Fruit fly (Drosophila melanogaster) whole organism, embryonic: ENCODE data around the gene CG9044.
A peak's percentile ranks its signal among the peaks of the same experiment; 100 is the strongest.

Experiments used
- Atf6 ChIP-seq: fragments of 200-800 bp; sonication (Bioruptor generic); IDR thresholded peaks from 2 replicates; pipeline ENCODE4 v1.3.6; 2022; ENCODE audit warnings: missing biosample characterization, missing genetic modification characterization
- CG11723 ChIP-seq: fragments of 200-800 bp; sonication (Bioruptor generic); optimal IDR thresholded peaks from 2 replicates; lab custom pipeline; 2017; ENCODE audit warnings: missing biosample characterization, mild to moderate bottlenecking, missing genetic modification characterization
- CG13123 ChIP-seq: fragments of 200-800 bp; sonication (Bioruptor generic); optimal IDR thresholded peaks from 2 replicates; lab custom pipeline; 2016; ENCODE audit warnings: missing biosample characterization, missing genetic modification characterization
- CG13775 ChIP-seq: fragments of 200-800 bp; sonication (Bioruptor generic); optimal IDR thresholded peaks from 3 replicates; lab custom pipeline; 2017; ENCODE audit warnings: missing biosample characterization, mild to moderate bottlenecking, missing genetic modification characterization
- CG14441 ChIP-seq: fragments of 200-800 bp; sonication (Bioruptor generic); IDR thresholded peaks from 2 replicates; pipeline ENCODE4 v1.3.6; 2022; ENCODE audit warnings: missing biosample characterization, missing genetic modification characterization
- CG1529 ChIP-seq: fragments of 200-800 bp; sonication (Bioruptor generic); optimal IDR thresholded peaks from 3 replicates; lab custom pipeline; 2018; ENCODE audit warnings: missing biosample characterization, missing genetic modification characterization
- CG1603 ChIP-seq: fragments of 200-800 bp; sonication (Bioruptor generic); optimal IDR thresholded peaks from 2 replicates; lab custom pipeline; 2019; ENCODE audit warnings: missing biosample characterization, mild to moderate bottlenecking, missing genetic modification characterization, moderate library complexity
- CG17802 ChIP-seq: fragments of 200-800 bp; sonication (Bioruptor generic); optimal IDR thresholded peaks from 2 replicates; lab custom pipeline; 2018; ENCODE audit warnings: missing biosample characterization, mild to moderate bottlenecking, missing genetic modification characterization, moderate library complexity
- CG18011 ChIP-seq: fragments of 200-800 bp; sonication (Bioruptor generic); optimal IDR thresholded peaks from 2 replicates; lab custom pipeline; 2017; ENCODE audit warnings: missing biosample characterization, missing genetic modification characterization, mild to moderate bottlenecking, moderate library complexity, missing genotype
- CG18619 ChIP-seq: fragments of 200-800 bp; sonication (Bioruptor generic); optimal IDR thresholded peaks from 3 replicates; lab custom pipeline; 2017; ENCODE audit warnings: missing biosample characterization, mild to moderate bottlenecking, missing genetic modification characterization
- CG18764 ChIP-seq: fragments of 200-800 bp; sonication (Bioruptor generic); optimal IDR thresholded peaks from 3 replicates; lab custom pipeline; 2016; ENCODE audit warnings: missing biosample characterization, missing genetic modification characterization
- CG2120 ChIP-seq: fragments of 200-800 bp; sonication (Bioruptor generic); optimal IDR thresholded peaks from 3 replicates; lab custom pipeline; 2016; ENCODE audit warnings: missing biosample characterization, missing genetic modification characterization
- CG31365 ChIP-seq: fragments of 200-800 bp; sonication (Bioruptor generic); optimal IDR thresholded peaks from 2 replicates; lab custom pipeline; 2018; ENCODE audit warnings: missing biosample characterization, mild to moderate bottlenecking, missing genetic modification characterization
- CG34376 ChIP-seq: fragments of 200-800 bp; sonication (Bioruptor generic); optimal IDR thresholded peaks from 2 replicates; lab custom pipeline; 2018; ENCODE audit warnings: missing biosample characterization, mild to moderate bottlenecking, missing genetic modification characterization
- CG3838 ChIP-seq: fragments of 200-800 bp; sonication (Bioruptor generic); optimal IDR thresholded peaks from 3 replicates; lab custom pipeline; 2016; ENCODE audit warnings: missing biosample characterization, missing genetic modification characterization
- CG7839 ChIP-seq: fragments of 200-800 bp; sonication (Bioruptor generic); optimal IDR thresholded peaks from 3 replicates; lab custom pipeline; 2018; ENCODE audit warnings: missing biosample characterization, mild to moderate bottlenecking, missing genetic modification characterization, moderate library complexity
- CG8089 ChIP-seq: fragments of 200-800 bp; sonication (Bioruptor generic); optimal IDR thresholded peaks from 3 replicates; lab custom pipeline; 2016; ENCODE audit warnings: missing biosample characterization, missing genetic modification characterization
- CG8290 ChIP-seq, 3 experiments: fragments of 200-800 bp; sonication (Bioruptor generic); optimal IDR thresholded peaks; 2 replicates each; lab custom pipeline; 2016 to 2019; ENCODE audit warnings: missing biosample characterization in 3 of 3, missing genetic modification characterization in 3 of 3, mild to moderate bottlenecking in 2 of 3, moderate library complexity in 1 of 3
- CG9932 ChIP-seq: fragments of 200-800 bp; sonication (Bioruptor generic); IDR thresholded peaks from 2 replicates; pipeline ENCODE4 v1.3.6; 2022; ENCODE audit warnings: missing biosample characterization, missing genetic modification characterization
- Chrac-16 ChIP-seq: fragments of 200-800 bp; sonication (Bioruptor generic); optimal IDR thresholded peaks from 3 replicates; lab custom pipeline; 2016; ENCODE audit warnings: missing biosample characterization, missing genetic modification characterization
- Dfd ChIP-seq, 2 experiments: fragments of >200 bp; optimal IDR thresholded peaks; 2 replicates each; lab custom pipeline; 2017; ENCODE audit warnings: missing biosample characterization in 2 of 2, missing genetic modification characterization in 2 of 2
- Dip3 ChIP-seq: fragments of 200-800 bp; sonication (Bioruptor generic); optimal IDR thresholded peaks from 3 replicates; lab custom pipeline; 2016; ENCODE audit warnings: missing biosample characterization, missing genetic modification characterization
- Gug ChIP-seq: fragments of 200-800 bp; sonication (Bioruptor generic); IDR thresholded peaks from 4 replicates; pipeline ENCODE4 v1.3.6; 2022; ENCODE audit warnings: missing biosample characterization, missing genetic modification characterization
- Med ChIP-seq: fragments of 200-800 bp; sonication (Bioruptor generic); peaks from one replicate; lab custom pipeline; 2016; ENCODE audit warnings: missing biosample characterization, missing genetic modification characterization, mild to moderate bottlenecking, inconsistent platforms, moderate library complexity
- Pdp1 ChIP-seq, 2 experiments: fragments of 200-800 bp; sonication (Bioruptor generic); optimal IDR thresholded peaks; 3 replicates each; lab custom pipeline; 2016; ENCODE audit warnings: missing biosample characterization in 2 of 2, missing genetic modification characterization in 2 of 2, mild to moderate bottlenecking in 1 of 2, moderate library complexity in 1 of 2
- Ravus ChIP-seq: fragments of 200-800 bp; sonication (Bioruptor generic); IDR thresholded peaks from 2 replicates; pipeline ENCODE4 v1.3.6; 2022; ENCODE audit warnings: missing biosample characterization, missing genetic modification characterization
- Vsx1 ChIP-seq: fragments of 200-800 bp; sonication (Bioruptor generic); optimal IDR thresholded peaks from 2 replicates; lab custom pipeline; 2017; ENCODE audit warnings: missing biosample characterization, mild to moderate bottlenecking, missing genetic modification characterization, missing genetic modification reagents
- Xbp1 ChIP-seq: fragments of 200-800 bp; sonication (Bioruptor generic); optimal IDR thresholded peaks from 3 replicates; lab custom pipeline; 2016; ENCODE audit warnings: missing biosample characterization, mild to moderate bottlenecking, missing genetic modification characterization
- bigmax ChIP-seq: fragments of 200-800 bp; sonication (Bioruptor generic); optimal IDR thresholded peaks from 2 replicates; lab custom pipeline; 2018; ENCODE audit warnings: missing biosample characterization, mild to moderate bottlenecking, missing genetic modification characterization
- bsh ChIP-seq, 2 experiments: fragments of 200-800 bp; sonication (Bioruptor generic); optimal IDR thresholded peaks; 2 replicates each; lab custom pipeline; 2017 to 2018; ENCODE audit warnings: mild to moderate bottlenecking in 2 of 2, missing biosample characterization in 2 of 2, missing genetic modification characterization in 2 of 2, moderate library complexity in 1 of 2
- cg ChIP-seq: fragments of 200-800 bp; sonication (Bioruptor generic); optimal IDR thresholded peaks from 3 replicates; lab custom pipeline; 2019; ENCODE audit warnings: missing biosample characterization, mild to moderate bottlenecking, missing genetic modification characterization, moderate library complexity
- chinmo ChIP-seq: fragments of 200-800 bp; sonication (Bioruptor generic); IDR thresholded peaks from 4 replicates; pipeline ENCODE4 v1.3.6; 2022; ENCODE audit warnings: missing biosample characterization, missing genetic modification characterization; ENCODE audit not compliant: partially characterized antibody
- crol ChIP-seq: fragments of 200-800 bp; sonication (Bioruptor generic); IDR thresholded peaks from 2 replicates; pipeline ENCODE4 v1.3.6; 2022; ENCODE audit warnings: missing biosample characterization, missing genetic modification characterization
- dpn ChIP-seq, 2 experiments: fragments of 200-800 bp; sonication (Bioruptor generic); optimal IDR thresholded peaks; 3 replicates each; lab custom pipeline; 2016; ENCODE audit warnings: missing biosample characterization in 2 of 2, missing genetic modification characterization in 2 of 2
- exex ChIP-seq: fragments of 200-800 bp; sonication (Bioruptor generic); optimal IDR thresholded peaks from 4 replicates; lab custom pipeline; 2018; ENCODE audit warnings: missing biosample characterization, mild to moderate bottlenecking, missing genetic modification characterization, moderate library complexity
- gsb-n ChIP-seq: fragments of 200-800 bp; sonication (Bioruptor generic); optimal IDR thresholded peaks from 3 replicates; lab custom pipeline; 2018; ENCODE audit warnings: missing biosample characterization, mild to moderate bottlenecking, missing genetic modification characterization
- hb ChIP-seq: fragments of 200-800 bp; sonication (Bioruptor generic); IDR thresholded peaks from 3 replicates; pipeline ENCODE4 v1.3.6; 2022; ENCODE audit warnings: missing biosample characterization, missing genetic modification characterization; ENCODE audit not compliant: partially characterized antibody
- hbn ChIP-seq: fragments of 200-800 bp; sonication (Bioruptor generic); IDR thresholded peaks from 2 replicates; pipeline ENCODE4 v1.3.6; 2022; ENCODE audit warnings: missing biosample characterization, missing genetic modification characterization; ENCODE audit not compliant: partially characterized antibody
- hth ChIP-seq: fragments of >200 bp; optimal IDR thresholded peaks from 2 replicates; lab custom pipeline; 2017; ENCODE audit warnings: inconsistent platforms
- klu ChIP-seq: fragments of 200-800 bp; sonication (Bioruptor generic); IDR thresholded peaks from 2 replicates; pipeline ENCODE4 v1.3.6; 2022; ENCODE audit warnings: missing biosample characterization, missing genetic modification characterization
- lov ChIP-seq, 2 experiments: fragments of 200-800 bp in 1 of 2; fragments of >200 bp in 1 of 2; sonication (Bioruptor generic) in 1 of 2; IDR thresholded peaks in 1 of 2; optimal IDR thresholded peaks in 1 of 2; 2 replicates in 1 of 2; 3 replicates in 1 of 2; pipeline versions ENCODE4 v1.3.6 to Lab custom; 2017 to 2022; ENCODE audit warnings: missing biosample characterization in 1 of 2, missing genetic modification characterization in 1 of 2
- mirr ChIP-seq: fragments of 200-800 bp; sonication (Bioruptor generic); optimal IDR thresholded peaks from 3 replicates; lab custom pipeline; 2018; ENCODE audit warnings: missing biosample characterization, mild to moderate bottlenecking, missing genetic modification characterization
- nau ChIP-seq: fragments of 200-800 bp; sonication (Bioruptor generic); optimal IDR thresholded peaks from 3 replicates; lab custom pipeline; 2017; ENCODE audit warnings: missing biosample characterization, mild to moderate bottlenecking, missing genetic modification characterization, missing genetic modification reagents
- salm ChIP-seq: fragments of 200-800 bp; sonication (Bioruptor generic); optimal IDR thresholded peaks from 2 replicates; lab custom pipeline; 2018; ENCODE audit warnings: missing biosample characterization, mild to moderate bottlenecking, missing genetic modification characterization
- seq ChIP-seq: fragments of 200-800 bp; sonication (Bioruptor generic); IDR thresholded peaks from 2 replicates; pipeline ENCODE4 v1.3.6; 2022; ENCODE audit warnings: missing biosample characterization, missing genetic modification characterization
- so ChIP-seq: fragments of 200-800 bp; sonication (Bioruptor generic); IDR thresholded peaks from 3 replicates; pipeline ENCODE4 v1.3.6; 2022; ENCODE audit warnings: missing biosample characterization, missing genetic modification characterization
- tna ChIP-seq: fragments of 200-800 bp; sonication (Bioruptor generic); IDR thresholded peaks from 2 replicates; pipeline ENCODE4 v1.3.6; 2022; ENCODE audit warnings: missing biosample characterization, missing genetic modification characterization; ENCODE audit not compliant: partially characterized antibody
- unc-4 ChIP-seq: fragments of 200-800 bp; sonication (Bioruptor generic); IDR thresholded peaks from 2 replicates; pipeline ENCODE4 v1.3.6; 2022; ENCODE audit warnings: missing biosample characterization, missing genetic modification characterization; ENCODE audit not compliant: partially characterized antibody
- z ChIP-seq: fragments of 200-800 bp; sonication (Bioruptor generic); IDR thresholded peaks from 3 replicates; pipeline ENCODE4 v1.3.6; 2022; ENCODE audit warnings: missing biosample characterization, missing genetic modification characterization
- zen2 ChIP-seq: fragments of 200-800 bp; sonication (Bioruptor generic); IDR thresholded peaks from 3 replicates; pipeline ENCODE4 v1.3.6; 2022; ENCODE audit warnings: missing biosample characterization, missing genetic modification characterization; ENCODE audit not compliant: partially characterized antibody

CG9044 gene

dm6 chr2L:5986094-5986493, 36.8 kb downstream of the CG9044 start, which contains the start of gene ifc (continued):
- TF ChIP-seq Vsx1 (GFP tag; lab: Kevin White, UChicago) (no peak), hb (GFP tag; lab: Robert Waterston, UW) (no peak), Atf6 (GFP tag; lab: Robert Waterston, UW) (no peak), tna (GFP tag; lab: Robert Waterston, UW) (no peak), salm (tag; lab: Kevin White, UChicago) (no peak), CG14441 (GFP tag; lab: Robert Waterston, UW) (no peak), Ravus (GFP tag; lab: Robert Waterston, UW) (no peak), crol (no peak), bigmax (peak; percentile 40), CG13775 (peak; percentile 59), lov (optimal IDR thresholded peaks at IDR 0.05; lab: Kevin White, UChicago) (no peak), lov (GFP tag; IDR thresholded peaks at IDR 0.05; lab: Robert Waterston, UW) (no peak), CG3838 (GFP tag; lab: Kevin White, UChicago) (no peak), Dip3 (peak; percentile 51), Gug (GFP tag; lab: Robert Waterston, UW) (peak; percentile 51; the same call in 3 of the 4 replicates), hth (no peak), CG17802 (tag; lab: Kevin White, UChicago) (peak; percentile 95), CG9932 (GFP tag; lab: Robert Waterston, UW) (no peak), hbn (GFP tag; lab: Robert Waterston, UW) (no peak), CG11723 (GFP tag; lab: Kevin White, UChicago) (peak; percentile 7), CG18764 (GFP tag; lab: Kevin White, UChicago) (peak; percentile 40), exex (tag; lab: Kevin White, UChicago) (peak; percentile 36)

- TF ChIP-seq Pdp1 (GFP tag; optimal IDR thresholded peaks at IDR 0.05; lab: Kevin White, UChicago): peak in 1 of 2 experiments; percentile 47
- TF ChIP-seq CG1529 (GFP tag; lab: Kevin White, UChicago): peak; percentile 86
- TF ChIP-seq gsb-n (tag; lab: Kevin White, UChicago): peak; percentile 72
- no peak for TF ChIP-seq unc-4 (GFP tag; lab: Robert Waterston, UW)
- peak; percentile 51 for TF ChIP-seq Med (GFP tag; lab: Kevin White, UChicago)
- no peak for TF ChIP-seq Xbp1 (GFP tag; lab: Kevin White, UChicago)
- no peak for TF ChIP-seq bsh (GFP tag; optimal IDR thresholded peaks at IDR 0.05; lab: Kevin White, UChicago)
- TF ChIP-seq cg (GFP tag; lab: Kevin White, UChicago): peak; percentile 21
- no peak for TF ChIP-seq nau (GFP tag; lab: Kevin White, UChicago)
- TF ChIP-seq z: no peak
- no peak for TF ChIP-seq so (GFP tag; lab: Robert Waterston, UW)
- no peak for TF ChIP-seq klu (GFP tag; lab: Robert Waterston, UW)
- peak; percentile 32 for TF ChIP-seq CG18011
- no peak for TF ChIP-seq CG8089
- no peak for TF ChIP-seq chinmo (GFP tag; lab: Robert Waterston, UW)
- no peak for TF ChIP-seq CG13123 (GFP tag; lab: Kevin White, UChicago)
- TF ChIP-seq Chrac-16 (GFP tag; lab: Kevin White, UChicago): no peak
- no peak for TF ChIP-seq CG18619
- no peak for TF ChIP-seq CG7839
- TF ChIP-seq mirr (GFP tag; lab: Kevin White, UChicago): peak; percentile 31
- TF ChIP-seq CG34376 (GFP tag; lab: Kevin White, UChicago): peak; percentile 75
- TF ChIP-seq dpn (GFP tag; optimal IDR thresholded peaks at IDR 0.05; lab: Kevin White, UChicago): no peak
- no peak for TF ChIP-seq zen2
- no peak for TF ChIP-seq CG8290 (GFP tag; optimal IDR thresholded peaks at IDR 0.05; lab: Kevin White, UChicago)
- TF ChIP-seq CG8290 (tag; optimal IDR thresholded peaks at IDR 0.05; lab: Kevin White, UChicago): no peak
- no peak for TF ChIP-seq CG1603
- TF ChIP-seq CG31365 (tag; lab: Kevin White, UChicago): no peak
- no peak for TF ChIP-seq Dfd (GFP tag; optimal IDR thresholded peaks at IDR 0.05; lab: Kevin White, UChicago)
- no peak for TF ChIP-seq seq (GFP tag; lab: Robert Waterston, UW)
- TF ChIP-seq CG2120 (GFP tag; lab: Kevin White, UChicago): no peak
Observed at dm6 chr2L:5986940-5987339, 37.7 kb downstream of the CG9044 start.
